Worm (Caenorhabditis elegans) whole organism, late embryonic: ENCODE measurements around the gene str-173.

ENCODE experiments used
- C38D4.7 ChIP-seq: fragments of 200-800 bp; sonication (Bioruptor generic); optimal IDR thresholded peaks from 2 replicates; lab custom pipeline; 2018; ENCODE audit warnings: mild to moderate bottlenecking, missing genetic modification characterization, moderate library complexity, missing compliant biosample characterization
- F13H6.1 ChIP-seq: sonication (generic microtip); optimal IDR thresholded peaks from 2 replicates; lab custom pipeline; 2016; ENCODE audit warnings: missing genetic modification characterization, missing compliant biosample characterization
- K02D7.2 ChIP-seq: sonication (generic microtip); optimal IDR thresholded peaks from 2 replicates; lab custom pipeline; 2017; ENCODE audit warnings: mild to moderate bottlenecking, missing genetic modification characterization, missing compliant biosample characterization
- K09A11.1 ChIP-seq: sonication (generic microtip); optimal IDR thresholded peaks from 2 replicates; lab custom pipeline; 2017; ENCODE audit warnings: antibody characterized with exemption, mild to moderate bottlenecking, missing genetic modification characterization, missing compliant biosample characterization; ENCODE audit not compliant: insufficient read depth
- Y22D7AL.16 ChIP-seq: sonication (generic microtip); optimal IDR thresholded peaks from 2 replicates; lab custom pipeline; 2016; ENCODE audit warnings: missing genetic modification characterization, missing compliant biosample characterization
- ama-1 ChIP-seq: fragments of 150-350 bp; optimal IDR thresholded peaks from 2 replicates; lab custom pipeline; 2014
- ceh-14 ChIP-seq: sonication (generic microtip); optimal IDR thresholded peaks from 2 replicates; lab custom pipeline; 2016; ENCODE audit warnings: missing genotype, missing genetic modification characterization, missing compliant biosample characterization
- ceh-19 ChIP-seq: fragments of 200-800 bp; sonication (Bioruptor generic); optimal IDR thresholded peaks from 2 replicates; lab custom pipeline; 2018; ENCODE audit warnings: mild to moderate bottlenecking, missing genetic modification characterization, missing compliant biosample characterization
- ceh-2 ChIP-seq: sonication (generic microtip); optimal IDR thresholded peaks from 2 replicates; lab custom pipeline; 2016; ENCODE audit warnings: missing genotype, missing genetic modification characterization, missing compliant biosample characterization
- ceh-22 ChIP-seq: sonication (generic microtip); optimal IDR thresholded peaks from 2 replicates; lab custom pipeline; 2017; ENCODE audit warnings: missing biosample characterization, missing genetic modification characterization
- ceh-24 ChIP-seq: sonication (generic microtip); optimal IDR thresholded peaks from 2 replicates; lab custom pipeline; 2016; ENCODE audit warnings: mild to moderate bottlenecking, missing genetic modification characterization, missing compliant biosample characterization
- ceh-30 ChIP-seq: fragments of 150-350 bp; optimal IDR thresholded peaks from 2 replicates; lab custom pipeline; 2014; ENCODE audit warnings: missing biosample characterization, missing genetic modification characterization
- ceh-31 ChIP-seq: sonication (generic microtip); optimal IDR thresholded peaks from 2 replicates; lab custom pipeline; 2016; ENCODE audit warnings: missing genetic modification characterization, missing compliant biosample characterization
- ceh-45 ChIP-seq: fragments of 200-800 bp; sonication (Bioruptor generic); IDR thresholded peaks from 2 replicates; pipeline ENCODE4 v1.3.6; 2022; ENCODE audit warnings: missing genetic modification reagents, missing genetic modification characterization, missing compliant biosample characterization
- ceh-6 ChIP-seq: fragments of 200-800 bp; sonication (Bioruptor generic); optimal IDR thresholded peaks from 2 replicates; lab custom pipeline; 2018; ENCODE audit warnings: mild to moderate bottlenecking, missing genetic modification characterization, missing compliant biosample characterization
- dve-1 ChIP-seq: sonication (generic microtip); optimal IDR thresholded peaks from 2 replicates; lab custom pipeline; 2017; ENCODE audit warnings: antibody characterized with exemption, mild to moderate bottlenecking, missing genetic modification characterization, missing compliant biosample characterization
- elt-2 ChIP-seq: sonication (generic microtip); optimal IDR thresholded peaks from 2 replicates; lab custom pipeline; 2016; ENCODE audit warnings: missing genetic modification reagents, missing genetic modification characterization, missing compliant biosample characterization
- elt-4 ChIP-seq: sonication (generic microtip); optimal IDR thresholded peaks from 2 replicates; lab custom pipeline; 2016; ENCODE audit warnings: missing genetic modification characterization, missing compliant biosample characterization
- ets-4 ChIP-seq: sonication (generic microtip); optimal IDR thresholded peaks from 2 replicates; lab custom pipeline; 2016; ENCODE audit warnings: missing genetic modification characterization, missing compliant biosample characterization
- fkh-10 ChIP-seq: fragments of 150-350 bp; optimal IDR thresholded peaks from 2 replicates; lab custom pipeline; 2014; ENCODE audit warnings: missing biosample characterization, missing genetic modification reagents, missing genetic modification characterization
- fkh-6 ChIP-seq: sonication (generic microtip); optimal IDR thresholded peaks from 2 replicates; lab custom pipeline; 2016; ENCODE audit warnings: missing genetic modification characterization, missing compliant biosample characterization
- gmeb-2 ChIP-seq: sonication (generic microtip); optimal IDR thresholded peaks from 2 replicates; lab custom pipeline; 2016; ENCODE audit warnings: missing genetic modification characterization, inconsistent platforms, missing compliant biosample characterization
- hlh-13 ChIP-seq: fragments of 200-800 bp; sonication (Bioruptor generic); optimal IDR thresholded peaks from 2 replicates; lab custom pipeline; 2018; ENCODE audit warnings: mild to moderate bottlenecking, missing genetic modification characterization, missing compliant biosample characterization
- hlh-15 ChIP-seq: sonication (generic microtip); optimal IDR thresholded peaks from 2 replicates; lab custom pipeline; 2016; ENCODE audit warnings: missing genetic modification characterization, missing compliant biosample characterization
- hlh-6 ChIP-seq: sonication (generic microtip); optimal IDR thresholded peaks from 2 replicates; lab custom pipeline; 2016; ENCODE audit warnings: missing genotype, missing genetic modification characterization, missing compliant biosample characterization
- hlh-8 ChIP-seq: sonication (generic microtip); optimal IDR thresholded peaks from 2 replicates; lab custom pipeline; 2016; ENCODE audit warnings: missing genotype, missing genetic modification characterization, missing compliant biosample characterization
- npax-4 ChIP-seq: sonication (generic microtip); optimal IDR thresholded peaks from 2 replicates; lab custom pipeline; 2016; ENCODE audit warnings: missing genetic modification characterization, missing compliant biosample characterization
- odd-2 ChIP-seq: sonication (generic microtip); optimal IDR thresholded peaks from 2 replicates; lab custom pipeline; 2017; ENCODE audit warnings: antibody characterized with exemption, mild to moderate bottlenecking, missing genetic modification characterization, missing compliant biosample characterization
- pat-9 ChIP-seq: fragments of 200-800 bp; sonication (Bioruptor generic); optimal IDR thresholded peaks from 2 replicates; lab custom pipeline; 2018; ENCODE audit warnings: mild to moderate bottlenecking, missing genetic modification characterization, moderate library complexity, missing compliant biosample characterization
- pha-2 ChIP-seq: sonication (generic microtip); optimal IDR thresholded peaks from 2 replicates; lab custom pipeline; 2017; ENCODE audit warnings: mild to moderate bottlenecking, missing genetic modification characterization, missing compliant biosample characterization
- pha-4 ChIP-seq: fragments of 150-350 bp; optimal IDR thresholded peaks from 2 replicates; lab custom pipeline; 2018; ENCODE audit warnings: missing biosample characterization, missing genetic modification reagents, missing genetic modification characterization
- pros-1 ChIP-seq: fragments of 150-350 bp; optimal IDR thresholded peaks from 2 replicates; lab custom pipeline; 2014; ENCODE audit warnings: missing biosample characterization, missing genetic modification reagents, missing genetic modification characterization
- sdc-2 ChIP-seq: sonication (generic microtip); optimal IDR thresholded peaks from 2 replicates; lab custom pipeline; 2016; ENCODE audit warnings: missing genotype, missing genetic modification characterization, missing compliant biosample characterization
- sox-4 ChIP-seq: sonication (generic microtip); optimal IDR thresholded peaks from 2 replicates; lab custom pipeline; 2017; ENCODE audit warnings: mild to moderate bottlenecking, missing genetic modification characterization, inconsistent platforms, missing compliant biosample characterization
- syd-9 ChIP-seq: sonication (generic microtip); optimal IDR thresholded peaks from 2 replicates; lab custom pipeline; 2016; ENCODE audit warnings: mild to moderate bottlenecking, missing genetic modification characterization, moderate library complexity, missing compliant biosample characterization
- ttx-3 ChIP-seq: sonication (generic microtip); optimal IDR thresholded peaks from 2 replicates; lab custom pipeline; 2016; ENCODE audit warnings: missing genetic modification reagents, missing genetic modification characterization, missing compliant biosample characterization
- unc-3 ChIP-seq, 2 experiments: fragments of 200-800 bp in 1 of 2; sonication (Bioruptor generic) in 1 of 2; sonication (generic microtip) in 1 of 2; conservative IDR thresholded peaks in 1 of 2; optimal IDR thresholded peaks in 1 of 2; 2 replicates each; pipeline versions ENCODE4 v1.3.6 to Lab custom; 2016 to 2022; ENCODE audit warnings: missing compliant biosample characterization in 2 of 2, missing genetic modification characterization in 2 of 2, missing genetic modification reagents in 1 of 2
- unc-42 ChIP-seq: sonication (generic microtip); optimal IDR thresholded peaks from 2 replicates; lab custom pipeline; 2016; ENCODE audit warnings: missing genotype, missing genetic modification characterization, missing compliant biosample characterization
- unc-86 ChIP-seq: sonication (generic microtip); optimal IDR thresholded peaks from 2 replicates; lab custom pipeline; 2016; ENCODE audit warnings: missing genetic modification characterization, missing compliant biosample characterization

str-173 gene

ce11 chrIV:4856195-4856594 lies 5.4 kb upstream of the str-173 start, which contains the start of gene Y17G9A.2:
Gene Y17G9A.2 (minus strand): TSS chrIV:4856295.
- TF ChIP-seq ceh-45 (GFP tag; lab: Robert Waterston, UW) (no peak), unc-86 (tag; lab: Kevin White, UChicago) (no peak), unc-3 (GFP tag; conservative IDR thresholded peaks at IDR 0.05; lab: Robert Waterston, UW) (no peak), unc-3 (tag; optimal IDR thresholded peaks at IDR 0.05; lab: Kevin White, UChicago) (no peak), Y22D7AL.16 (no peak), pat-9 (tag; lab: Kevin White, UChicago) (no peak), ama-1 (lab: Kevin White, UChicago) (no peak), fkh-10 (no peak), hlh-13 (GFP tag; lab: Kevin White, UChicago) (no peak), hlh-8 (no peak)

ce11 chrIV:4858573-4858972 lies 3.0 kb upstream of the str-173 start, which contains the start of gene Y17G9A.3:
Gene Y17G9A.3 (minus strand): TSS chrIV:4858673.
- TF ChIP-seq dve-1 (tag; lab: Kevin White, UChicago) (no peak), ceh-31 (no peak), ceh-19 (GFP tag; lab: Kevin White, UChicago) (no peak), unc-42 (tag; lab: Kevin White, UChicago) (no peak), ceh-22 (tag; lab: Kevin White, UChicago) (no peak), unc-86 (tag; lab: Kevin White, UChicago) (no peak), fkh-6 (tag; lab: Kevin White, UChicago) (no peak), ceh-6 (GFP tag; lab: Kevin White, UChicago) (no peak), gmeb-2 (tag; lab: Kevin White, UChicago) (no peak), npax-4 (no peak), elt-2 (tag; lab: Kevin White, UChicago) (no peak), syd-9 (tag; lab: Kevin White, UChicago) (no peak), ceh-2 (tag; lab: Kevin White, UChicago) (no peak), pha-4 (tag; lab: Kevin White, UChicago) (no peak), C38D4.7 (no peak), pha-2 (tag; lab: Kevin White, UChicago) (no peak), ets-4 (no peak), ceh-30 (tag; lab: Kevin White, UChicago) (no peak), ceh-24 (no peak), hlh-15 (no peak)
- TF ChIP-seq, all 69 proteins: peak for 0

- TF ChIP-seq ceh-2 (tag; lab: Kevin White, UChicago) (no peak), ceh-22 (tag; lab: Kevin White, UChicago) (no peak), K09A11.1 (tag; lab: Kevin White, UChicago) (no peak), pha-4 (tag; lab: Kevin White, UChicago) (no peak)
Observed at ce11 chrIV:4864524-4864923, 3.0 kb downstream of the str-173 start.

- TF ChIP-seq ttx-3 (tag; lab: Kevin White, UChicago), result no peak
- no peak for TF ChIP-seq unc-42 (tag; lab: Kevin White, UChicago)
Observed at ce11 chrIV:4866599-4866998, 5.0 kb downstream of the str-173 start.

DNA sequence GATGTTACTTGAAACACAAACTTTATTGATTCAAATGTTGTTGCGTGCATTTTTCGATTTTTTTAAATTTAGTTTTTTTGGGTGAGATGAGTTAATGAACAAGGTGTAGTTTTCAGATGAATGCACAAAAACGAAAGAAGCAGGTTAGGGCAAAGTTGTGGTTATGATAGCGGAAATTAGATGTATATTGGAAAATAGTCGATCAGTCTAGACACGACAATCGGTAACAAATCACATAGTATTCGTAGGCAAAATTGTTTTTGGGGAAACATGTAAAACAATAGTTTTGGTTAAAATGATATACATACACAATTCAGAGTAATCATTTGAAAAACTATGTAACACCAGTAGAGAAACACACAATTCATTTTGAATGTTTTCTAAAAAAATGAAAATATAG lies 6.0 kb downstream of the str-173 start, which contains the start of gene str-172:
Gene str-172 (minus strand): TSS at position 101 of the 400 bp plus-strand sequence.
- TF ChIP-seq odd-2 (tag; lab: Kevin White, UChicago), result no peak
- no peak for TF ChIP-seq elt-2 (tag; lab: Kevin White, UChicago)
- TF ChIP-seq sdc-2 (tag; lab: Kevin White, UChicago), result no peak
- TF ChIP-seq unc-86 (tag; lab: Kevin White, UChicago), result no peak
- no peak for TF ChIP-seq elt-4
- no peak for TF ChIP-seq sox-4
- no peak for TF ChIP-seq C38D4.7
- TF ChIP-seq ceh-14 (tag; lab: Kevin White, UChicago), result no peak
- TF ChIP-seq ceh-30 (tag; lab: Kevin White, UChicago), result no peak
- TF ChIP-seq ceh-19 (GFP tag; lab: Kevin White, UChicago), result no peak
- TF ChIP-seq syd-9 (tag; lab: Kevin White, UChicago), result no peak
- no peak for TF ChIP-seq hlh-6 (tag; lab: Kevin White, UChicago)
- TF ChIP-seq F13H6.1, result no peak
- no peak for TF ChIP-seq K02D7.2 (tag; lab: Kevin White, UChicago)
- no peak for TF ChIP-seq pros-1 (tag; lab: Kevin White, UChicago)
- no peak for TF ChIP-seq hlh-15
